Fruit fly (Drosophila melanogaster) whole organism, prepupa: Measurements from ENCODE around the gene CG5157.

Experiments used
- CG4318 ChIP-seq: fragments of 200-800 bp; sonication (Bioruptor generic); optimal IDR thresholded peaks from 3 replicates; lab custom pipeline; 2017; ENCODE audit warnings: missing biosample characterization, mild to moderate bottlenecking, missing genetic modification characterization
- eg ChIP-seq: fragments of 200-800 bp; sonication (Bioruptor generic); IDR thresholded peaks from 3 replicates; pipeline ENCODE4 v1.3.6; 2022; ENCODE audit warnings: missing biosample characterization, missing genetic modification characterization
- net ChIP-seq: fragments of 200-800 bp; sonication (Bioruptor generic); optimal IDR thresholded peaks from 3 replicates; lab custom pipeline; 2016; ENCODE audit warnings: missing biosample characterization, missing genetic modification characterization
- svp ChIP-seq: fragments of 200-800 bp; sonication (Bioruptor generic); peaks from one replicate; lab custom pipeline; 2016; ENCODE audit warnings: missing biosample characterization, missing genetic modification characterization
- topi ChIP-seq: fragments of 200-800 bp; sonication (Bioruptor generic); optimal IDR thresholded peaks from 3 replicates; lab custom pipeline; 2016; ENCODE audit warnings: missing biosample characterization, missing genetic modification characterization

DNA sequence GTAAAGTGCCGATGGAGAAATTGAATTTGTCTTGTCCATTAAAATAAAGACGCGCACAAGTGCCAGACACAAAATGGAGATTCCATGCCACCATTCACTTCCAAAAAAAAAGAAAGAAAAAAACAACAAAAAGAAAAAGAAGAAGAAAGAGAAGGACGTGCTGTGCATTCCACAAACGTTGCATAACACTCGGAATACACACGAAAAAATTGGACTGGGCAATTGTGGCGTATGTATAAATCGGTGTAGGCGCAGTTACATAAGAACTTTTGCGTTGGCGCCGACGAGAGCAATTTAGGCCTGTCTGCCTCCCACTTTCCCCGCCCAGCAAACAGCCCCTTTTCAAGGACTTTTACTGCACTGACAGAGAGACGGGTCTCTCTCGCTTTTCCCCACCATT lies 9.6 kb upstream of the CG5157 start:
- TF ChIP-seq topi (GFP tag; lab: Kevin White, UChicago), result no peak
- no peak for TF ChIP-seq svp (GFP tag; lab: Kevin White, UChicago)
- no peak for TF ChIP-seq eg (GFP tag; lab: Robert Waterston, UW)
- no peak for TF ChIP-seq CG4318 (GFP tag; lab: Kevin White, UChicago)
- no peak for TF ChIP-seq net (GFP tag; lab: Kevin White, UChicago)
